Worm (Caenorhabditis elegans): ENCODE results near the gene fkh-7.

DNA sequence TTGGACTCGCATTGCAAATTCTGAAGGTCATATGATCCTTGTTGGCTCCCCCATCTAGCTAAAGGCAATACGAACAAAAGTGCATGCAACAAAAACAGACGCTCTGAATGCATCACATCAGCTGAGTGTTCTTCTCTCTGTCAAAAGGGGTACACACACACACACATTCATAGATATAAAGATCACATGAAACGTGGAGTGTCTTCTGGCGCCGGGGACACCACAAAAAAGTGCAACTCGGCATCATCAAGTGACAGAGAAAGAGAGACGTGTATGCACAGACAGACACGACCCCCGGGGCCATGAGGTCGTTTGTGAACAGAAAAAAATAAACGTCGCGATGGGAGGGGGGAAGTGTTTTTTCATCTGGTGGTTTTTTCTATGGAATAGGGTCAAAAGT, 22.9 kb downstream of the fkh-7 start:
- TF ChIP-seq ceh-32 (tag; optimal IDR thresholded peaks at IDR 0.05; ENCODE audit: poor library complexity) (no peak), Y48G9A.11 (GFP tag; IDR thresholded peaks at IDR 0.05) (no peak), pqm-1 (tag; optimal IDR thresholded peaks at IDR 0.05) (no peak), nhr-10 (tag; optimal IDR thresholded peaks at IDR 0.05) (peak; percentile 71)

Data from whole organism, L4 larva.